Worm (Caenorhabditis elegans): ENCODE data around the gene tbc-12.

DNA sequence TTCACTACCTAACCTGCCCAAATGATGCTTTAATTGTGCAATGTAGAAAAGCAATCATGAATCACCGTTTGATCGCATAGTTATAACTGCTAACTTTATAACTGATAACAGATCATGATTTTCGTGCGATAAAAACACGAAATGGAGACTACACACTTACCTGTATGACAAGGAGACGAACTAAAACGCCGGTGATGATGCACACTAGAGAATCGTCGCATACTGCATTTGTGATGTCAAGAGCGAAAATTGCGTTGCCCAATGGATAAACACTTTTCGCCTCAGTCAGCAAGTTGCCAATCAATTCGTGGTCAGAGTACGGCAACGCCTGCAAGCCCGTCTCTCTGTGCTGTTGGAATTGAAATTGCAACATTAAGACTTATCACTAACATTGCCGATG lies 36.8 kb upstream of the tbc-12 start:
- no peak for TF ChIP-seq sem-2 (GFP tag; optimal IDR thresholded peaks at IDR 0.05)
- no peak for TF ChIP-seq pha-4 (tag; optimal IDR thresholded peaks at IDR 0.05)
- no peak for TF ChIP-seq elt-1 (tag; optimal IDR thresholded peaks at IDR 0.05; ENCODE audit: borderline replicate concordance, insufficient read depth)
- no peak for TF ChIP-seq mep-1 (tag; optimal IDR thresholded peaks at IDR 0.05)
- TF ChIP-seq unc-39 (tag; optimal IDR thresholded peaks at IDR 0.05), result no peak
- TF ChIP-seq nhr-76 (tag; optimal IDR thresholded peaks at IDR 0.05), result no peak
- TF ChIP-seq mab-5 (tag; optimal IDR thresholded peaks at IDR 0.05), result no peak
- no peak for TF ChIP-seq nhr-237 (tag; optimal IDR thresholded peaks at IDR 0.05)
- TF ChIP-seq lsy-2 (tag; optimal IDR thresholded peaks at IDR 0.05), result no peak
- TF ChIP-seq elt-3 (tag; optimal IDR thresholded peaks at IDR 0.05), result no peak
- TF ChIP-seq nhr-28 (tag; optimal IDR thresholded peaks at IDR 0.05), result no peak
- TF ChIP-seq drap-1 (GFP tag; optimal IDR thresholded peaks at IDR 0.05), result no peak
- TF ChIP-seq tbx-8 (GFP tag; optimal IDR thresholded peaks at IDR 0.05), result no peak
- TF ChIP-seq blmp-1 (tag; optimal IDR thresholded peaks at IDR 0.05), result no peak

Measured in whole organism, mixed stage, embryonic.